Worm (Caenorhabditis elegans): Measurements from ENCODE around the gene F53F4.16.

F53F4.16 gene

ce11 chrV:13649730-13650349 is 28.2 kb upstream of the F53F4.16 start, which contains the start of gene H37A05.4 (continued):
- TF ChIP-seq nfya-2 (GFP tag; IDR thresholded peaks at IDR 0.05) (no peak), B0035.1 (tag; optimal IDR thresholded peaks at IDR 0.05) (peak; percentile 66), nhr-27 (tag; optimal IDR thresholded peaks at IDR 0.05) (peak; percentile 50), unc-62 (GFP tag; optimal IDR thresholded peaks at IDR 0.05) (no peak), F33H1.4 (GFP tag; IDR thresholded peaks at IDR 0.05) (0 out of 2 replicates have a peak, but pooled peaks have one; percentile 11), snpc-1.1 (tag; optimal IDR thresholded peaks at IDR 0.05; ENCODE audit: insufficient read depth) (no peak), sptf-2 (GFP tag; optimal IDR thresholded peaks at IDR 0.05) (no peak), ztf-18 (tag; optimal IDR thresholded peaks at IDR 0.05) (peak; percentile 13), ceh-27 (GFP tag; optimal IDR thresholded peaks at IDR 0.05) (no peak), ceh-91 (GFP tag; IDR thresholded peaks at IDR 0.05) (no peak), cebp-1 (GFP tag; IDR thresholded peaks at IDR 0.05) (no peak), cebp-1 (tag; optimal IDR thresholded peaks at IDR 0.05) (peak; percentile 81), rec-8 (tag; optimal IDR thresholded peaks at IDR 0.05) (no peak), zfh-2 (GFP tag; conservative IDR thresholded peaks at IDR 0.05) (0 out of 2 replicates have a peak, but pooled peaks have one; percentile 20), F10E7.11 (tag; optimal IDR thresholded peaks at IDR 0.05) (peak; percentile 57), madf-3 (GFP tag; IDR thresholded peaks at IDR 0.05) (peak; percentile 35; the same call in 1 of the 2 replicates), ZK185.1 (tag; optimal IDR thresholded peaks at IDR 0.05; ENCODE audit: poor library complexity, severe bottlenecking) (no peak), Y79H2A.3 (GFP tag; conservative IDR thresholded peaks at IDR 0.05) (0 out of 2 replicates have a peak, but pooled peaks have one; percentile 14), let-607 (tag; optimal IDR thresholded peaks at IDR 0.05) (peak in 1 of 2 experiments; percentile 12), F39B2.1 (GFP tag; IDR thresholded peaks at IDR 0.05) (no peak), atf-7 (tag; optimal IDR thresholded peaks at IDR 0.05) (peak; percentile 72), Y95B8A.8 (GFP tag; IDR thresholded peaks at IDR 0.05) (peak; percentile 62), fkh-3 (tag; optimal IDR thresholded peaks at IDR 0.05) (no peak), C06A6.2 (GFP tag; conservative IDR thresholded peaks at IDR 0.05) (peak; percentile 57), Y53G8AR.9 (GFP tag; conservative IDR thresholded peaks at IDR 0.05) (peak; percentile 91), aptf-3 (GFP tag; IDR thresholded peaks at IDR 0.05) (peak; percentile 94; the same call in 1 of the 2 replicates), ceh-100 (GFP tag; IDR thresholded peaks at IDR 0.05) (peak; percentile 21; the same call in 1 of the 2 replicates), lin-54 (GFP tag; optimal IDR thresholded peaks at IDR 0.05) (peak; percentile 8), rcor-1 (GFP tag; IDR thresholded peaks at IDR 0.05) (no peak), tlf-1 (GFP tag; optimal IDR thresholded peaks at IDR 0.05) (peak; percentile 74), T26A5.8 (tag; optimal IDR thresholded peaks at IDR 0.05) (peak; percentile 11), xnd-1 (tag; optimal IDR thresholded peaks at IDR 0.05) (no peak), hlh-26 (GFP tag; conservative IDR thresholded peaks at IDR 0.05) (no peak), pha-4 (tag; optimal IDR thresholded peaks at IDR 0.05) (no peak), Y67H2A.10 (GFP tag; conservative IDR thresholded peaks at IDR 0.05) (peak; percentile 26; the same call in 1 of the 2 replicates), F52B5.7 (tag; optimal IDR thresholded peaks at IDR 0.05) (peak; percentile 86), hsf-1 (GFP tag; IDR thresholded peaks at IDR 0.05) (peak; percentile 34; the same call in 1 of the 2 replicates), efl-1 (GFP tag; optimal IDR thresholded peaks at IDR 0.05) (no peak), lir-1 (GFP tag; conservative IDR thresholded peaks at IDR 0.05) (no peak), ztf-25 (GFP tag; IDR thresholded peaks at IDR 0.05) (no peak), F22D6.2 (tag; optimal IDR thresholded peaks at IDR 0.05) (peak; percentile 5), somi-1 (GFP tag; optimal IDR thresholded peaks at IDR 0.05) (no peak), ztf-26 (tag; optimal IDR thresholded peaks at IDR 0.05) (peak; percentile 68), rpc-1 (optimal IDR thresholded peaks at IDR 0.05) (no peak), rpc-1 (tag; optimal IDR thresholded peaks at IDR 0.05) (no peak), mes-4 (tag; optimal IDR thresholded peaks at IDR 0.05) (no peak), hrde-1 (tag; optimal IDR thresholded peaks at IDR 0.05; ENCODE audit: borderline replicate concordance) (peak; percentile 5)

Data from whole organism, young adult.